Fruit fly (Drosophila melanogaster) whole organism, embryonic: Measurements from ENCODE around the gene CG43339.

Source experiments
- Blimp-1 ChIP-seq: fragments of 200-800 bp; sonication (Bioruptor generic); optimal IDR thresholded peaks from 3 replicates; lab custom pipeline; 2018; ENCODE audit warnings: missing biosample characterization, missing genetic modification characterization, mild to moderate bottlenecking, moderate library complexity, missing genetic modification reagents
- CG11504 ChIP-seq: fragments of 200-800 bp; sonication (Bioruptor generic); optimal IDR thresholded peaks from 3 replicates; lab custom pipeline; 2019; ENCODE audit warnings: missing biosample characterization, mild to moderate bottlenecking, missing genetic modification characterization, moderate library complexity
- CG11695 ChIP-seq: fragments of 200-800 bp; sonication (Bioruptor generic); IDR thresholded peaks from 3 replicates; pipeline ENCODE4 v1.3.6; 2022; ENCODE audit warnings: missing biosample characterization, missing genetic modification characterization
- CG11723 ChIP-seq: fragments of 200-800 bp; sonication (Bioruptor generic); optimal IDR thresholded peaks from 2 replicates; lab custom pipeline; 2017; ENCODE audit warnings: missing biosample characterization, mild to moderate bottlenecking, missing genetic modification characterization
- CG12299 ChIP-seq: fragments of 200-800 bp; sonication (Bioruptor generic); optimal IDR thresholded peaks from 2 replicates; lab custom pipeline; 2018; ENCODE audit warnings: missing biosample characterization, mild to moderate bottlenecking, missing genetic modification characterization
- CG15269 ChIP-seq: fragments of 200-800 bp; sonication (Bioruptor generic); optimal IDR thresholded peaks from 2 replicates; lab custom pipeline; 2018; ENCODE audit warnings: missing biosample characterization, mild to moderate bottlenecking, missing genetic modification characterization, moderate library complexity
- CG15479 ChIP-seq: fragments of 200-800 bp; sonication (Bioruptor generic); optimal IDR thresholded peaks from 3 replicates; lab custom pipeline; 2019; ENCODE audit warnings: missing biosample characterization, mild to moderate bottlenecking, missing genetic modification characterization, moderate library complexity
- CG17361 ChIP-seq: fragments of 200-800 bp; sonication (Bioruptor generic); IDR thresholded peaks from 3 replicates; pipeline ENCODE4 v1.3.6; 2022; ENCODE audit warnings: missing biosample characterization, missing genetic modification characterization
- CG2120 ChIP-seq: fragments of 200-800 bp; sonication (Bioruptor generic); optimal IDR thresholded peaks from 3 replicates; lab custom pipeline; 2016; ENCODE audit warnings: missing biosample characterization, missing genetic modification characterization
- CG2875 ChIP-seq: fragments of 200-800 bp; sonication (Bioruptor generic); optimal IDR thresholded peaks from 2 replicates; lab custom pipeline; 2017; ENCODE audit warnings: missing biosample characterization, mild to moderate bottlenecking, missing genetic modification characterization, missing genetic modification reagents
- CG31365 ChIP-seq: fragments of 200-800 bp; sonication (Bioruptor generic); optimal IDR thresholded peaks from 2 replicates; lab custom pipeline; 2018; ENCODE audit warnings: missing biosample characterization, mild to moderate bottlenecking, missing genetic modification characterization
- CG4854 ChIP-seq: fragments of 200-800 bp; sonication (Bioruptor generic); optimal IDR thresholded peaks from 2 replicates; lab custom pipeline; 2016; ENCODE audit warnings: missing biosample characterization, missing genetic modification characterization, inconsistent platforms
- CG6813 ChIP-seq: fragments of 200-800 bp; sonication (Bioruptor generic); optimal IDR thresholded peaks from 2 replicates; lab custom pipeline; 2017; ENCODE audit warnings: missing biosample characterization, missing genetic modification characterization, mild to moderate bottlenecking, moderate library complexity, missing genetic modification reagents
- CG8924 ChIP-seq: fragments of 200-800 bp; optimal IDR thresholded peaks from 3 replicates; lab custom pipeline; 2019; ENCODE audit warnings: missing biosample characterization, mild to moderate bottlenecking, missing genetic modification characterization, moderate library complexity
- CG9932 ChIP-seq: fragments of 200-800 bp; sonication (Bioruptor generic); IDR thresholded peaks from 2 replicates; pipeline ENCODE4 v1.3.6; 2022; ENCODE audit warnings: missing biosample characterization, missing genetic modification characterization
- Dfd ChIP-seq, 2 experiments: fragments of >200 bp; optimal IDR thresholded peaks; 2 replicates each; lab custom pipeline; 2017; ENCODE audit warnings: missing biosample characterization in 2 of 2, missing genetic modification characterization in 2 of 2
- E2f2 ChIP-seq: fragments of 200-800 bp; sonication (Bioruptor generic); IDR thresholded peaks from 2 replicates; pipeline ENCODE4 v1.3.6; 2022; ENCODE audit warnings: missing biosample characterization, missing genetic modification characterization
- Ets65A ChIP-seq: fragments of 200-800 bp; sonication (Bioruptor generic); peaks from one replicate; lab custom pipeline; 2016; ENCODE audit warnings: missing biosample characterization, missing genetic modification characterization
- Fer1 ChIP-seq: fragments of 200-800 bp; sonication (Bioruptor generic); optimal IDR thresholded peaks from 2 replicates; lab custom pipeline; 2017; ENCODE audit warnings: missing biosample characterization, mild to moderate bottlenecking, missing genetic modification characterization
- Gug ChIP-seq: fragments of 200-800 bp; sonication (Bioruptor generic); IDR thresholded peaks from 4 replicates; pipeline ENCODE4 v1.3.6; 2022; ENCODE audit warnings: missing biosample characterization, missing genetic modification characterization
- HLH4C ChIP-seq: fragments of 200-800 bp; sonication (Bioruptor generic); IDR thresholded peaks from 3 replicates; pipeline ENCODE4 v1.3.6; 2022; ENCODE audit warnings: missing biosample characterization, missing genetic modification characterization; ENCODE audit not compliant: partially characterized antibody
- Hey ChIP-seq: fragments of 200-800 bp; sonication (Bioruptor generic); optimal IDR thresholded peaks from 3 replicates; lab custom pipeline; 2018; ENCODE audit warnings: missing biosample characterization, mild to moderate bottlenecking, missing genetic modification characterization
- Hsf ChIP-seq: fragments of 200-800 bp; sonication (Bioruptor generic); optimal IDR thresholded peaks from 3 replicates; lab custom pipeline; 2016; ENCODE audit warnings: missing biosample characterization, missing genetic modification characterization
- Mad ChIP-seq: fragments of 200-800 bp; sonication (Bioruptor generic); optimal IDR thresholded peaks from 2 replicates; lab custom pipeline; 2016; ENCODE audit warnings: missing biosample characterization, missing genetic modification characterization
- Mrtf ChIP-seq: fragments of 200-800 bp; sonication (Bioruptor generic); IDR thresholded peaks from 3 replicates; pipeline ENCODE4 v1.3.6; 2022; ENCODE audit warnings: missing biosample characterization, missing genetic modification characterization
- Ravus ChIP-seq: fragments of 200-800 bp; sonication (Bioruptor generic); IDR thresholded peaks from 2 replicates; pipeline ENCODE4 v1.3.6; 2022; ENCODE audit warnings: missing biosample characterization, missing genetic modification characterization
- Sry-δ ChIP-seq: fragments of 200-800 bp; sonication (Bioruptor generic); optimal IDR thresholded peaks from 2 replicates; lab custom pipeline; 2016; ENCODE audit warnings: missing biosample characterization, missing genetic modification characterization
- Trl ChIP-seq, 3 experiments: fragments of >200 bp in 2 of 3; fragments of 200-800 bp in 1 of 3; sonication (Bioruptor generic) in 1 of 3; optimal IDR thresholded peaks; 2 replicates in 1 of 3; 3 replicates in 2 of 3; lab custom pipeline; 2016 to 2017; ENCODE audit warnings: missing biosample characterization in 1 of 3, missing genetic modification characterization in 1 of 3
- Xrp1 ChIP-seq: fragments of 200-800 bp; sonication (Bioruptor generic); IDR thresholded peaks from 2 replicates; pipeline ENCODE4 v1.3.6; 2022; ENCODE audit warnings: missing biosample characterization, missing genetic modification characterization
- bab2 ChIP-seq: fragments of 200-800 bp; sonication (Bioruptor generic); optimal IDR thresholded peaks from 2 replicates; lab custom pipeline; 2016; ENCODE audit warnings: missing biosample characterization, missing genetic modification characterization
- bbx ChIP-seq: fragments of 200-800 bp; sonication (Bioruptor generic); IDR thresholded peaks from 2 replicates; pipeline ENCODE4 v1.3.6; 2022; ENCODE audit warnings: missing biosample characterization, missing genetic modification characterization; ENCODE audit not compliant: partially characterized antibody
- bcd ChIP-seq: fragments of 200-800 bp; sonication (Bioruptor generic); optimal IDR thresholded peaks from 2 replicates; lab custom pipeline; 2017; ENCODE audit warnings: missing biosample characterization, mild to moderate bottlenecking, missing genetic modification characterization
- chinmo ChIP-seq: fragments of 200-800 bp; sonication (Bioruptor generic); IDR thresholded peaks from 4 replicates; pipeline ENCODE4 v1.3.6; 2022; ENCODE audit warnings: missing biosample characterization, missing genetic modification characterization; ENCODE audit not compliant: partially characterized antibody
- dan ChIP-seq: fragments of 200-800 bp; sonication (Bioruptor generic); IDR thresholded peaks from 2 replicates; pipeline ENCODE4 v1.3.6; 2022; ENCODE audit warnings: missing biosample characterization, missing genetic modification characterization
- eve ChIP-seq, 2 experiments: fragments of >200 bp; optimal IDR thresholded peaks; 2 replicates each; lab custom pipeline; 2017; ENCODE audit warnings: missing biosample characterization in 2 of 2, missing genetic modification characterization in 2 of 2
- gro ChIP-seq: fragments of 200-800 bp; sonication (Bioruptor generic); optimal IDR thresholded peaks from 2 replicates; lab custom pipeline; 2016; ENCODE audit warnings: missing biosample characterization, missing genetic modification characterization
- hkb ChIP-seq, 2 experiments: fragments of 200-800 bp in 1 of 2; fragments of >200 bp in 1 of 2; sonication (Bioruptor generic) in 1 of 2; IDR thresholded peaks in 1 of 2; optimal IDR thresholded peaks in 1 of 2; 2 replicates each; pipeline versions ENCODE4 v1.3.6 to Lab custom; 2017 to 2022; ENCODE audit warnings: missing biosample characterization in 1 of 2, missing genetic modification characterization in 1 of 2
- jing ChIP-seq: fragments of 200-800 bp; sonication (Bioruptor generic); optimal IDR thresholded peaks from 2 replicates; lab custom pipeline; 2018; ENCODE audit warnings: missing biosample characterization, mild to moderate bottlenecking, missing genetic modification characterization
- kay ChIP-seq: fragments of 200-800 bp; sonication (Bioruptor generic); optimal IDR thresholded peaks from 2 replicates; lab custom pipeline; 2016; ENCODE audit warnings: missing biosample characterization, missing genetic modification characterization
- lab ChIP-seq: fragments of 200-800 bp; sonication (Bioruptor generic); optimal IDR thresholded peaks from 3 replicates; lab custom pipeline; 2017; ENCODE audit warnings: missing biosample characterization, missing genetic modification characterization, mild to moderate bottlenecking, moderate library complexity, missing genetic modification reagents
- nerfin-1 ChIP-seq: fragments of 200-800 bp; sonication (Bioruptor generic); optimal IDR thresholded peaks from 3 replicates; lab custom pipeline; 2019; ENCODE audit warnings: missing biosample characterization, mild to moderate bottlenecking, missing genetic modification characterization, moderate library complexity
- onecut ChIP-seq: fragments of 200-800 bp; sonication (Bioruptor generic); IDR thresholded peaks from 2 replicates; pipeline ENCODE4 v1.3.6; 2022; ENCODE audit warnings: missing biosample characterization, missing genetic modification characterization
- pum ChIP-seq: fragments of 200-800 bp; sonication (Bioruptor generic); optimal IDR thresholded peaks from 2 replicates; lab custom pipeline; 2016; ENCODE audit warnings: missing biosample characterization, missing genetic modification characterization
- scrt ChIP-seq: fragments of 200-800 bp; sonication (Bioruptor generic); optimal IDR thresholded peaks from 2 replicates; lab custom pipeline; 2018; ENCODE audit warnings: missing biosample characterization, mild to moderate bottlenecking, missing genetic modification characterization, moderate library complexity
- sim ChIP-seq: fragments of 200-800 bp; sonication (Bioruptor generic); IDR thresholded peaks from 2 replicates; pipeline ENCODE4 v1.3.6; 2022; ENCODE audit warnings: missing biosample characterization, missing genetic modification characterization
- sisA ChIP-seq: fragments of 200-800 bp; sonication (Bioruptor generic); IDR thresholded peaks from 2 replicates; pipeline ENCODE4 v1.3.6; 2022; ENCODE audit warnings: missing biosample characterization, missing genetic modification characterization
- tna ChIP-seq: fragments of 200-800 bp; sonication (Bioruptor generic); IDR thresholded peaks from 2 replicates; pipeline ENCODE4 v1.3.6; 2022; ENCODE audit warnings: missing biosample characterization, missing genetic modification characterization; ENCODE audit not compliant: partially characterized antibody
- z ChIP-seq: fragments of 200-800 bp; sonication (Bioruptor generic); IDR thresholded peaks from 3 replicates; pipeline ENCODE4 v1.3.6; 2022; ENCODE audit warnings: missing biosample characterization, missing genetic modification characterization
- zfh1 ChIP-seq: fragments of 200-800 bp; sonication (Bioruptor generic); IDR thresholded peaks from 3 replicates; pipeline ENCODE4 v1.3.6; 2022; ENCODE audit warnings: missing biosample characterization, missing genetic modification characterization

The CG43339 gene

DNA sequence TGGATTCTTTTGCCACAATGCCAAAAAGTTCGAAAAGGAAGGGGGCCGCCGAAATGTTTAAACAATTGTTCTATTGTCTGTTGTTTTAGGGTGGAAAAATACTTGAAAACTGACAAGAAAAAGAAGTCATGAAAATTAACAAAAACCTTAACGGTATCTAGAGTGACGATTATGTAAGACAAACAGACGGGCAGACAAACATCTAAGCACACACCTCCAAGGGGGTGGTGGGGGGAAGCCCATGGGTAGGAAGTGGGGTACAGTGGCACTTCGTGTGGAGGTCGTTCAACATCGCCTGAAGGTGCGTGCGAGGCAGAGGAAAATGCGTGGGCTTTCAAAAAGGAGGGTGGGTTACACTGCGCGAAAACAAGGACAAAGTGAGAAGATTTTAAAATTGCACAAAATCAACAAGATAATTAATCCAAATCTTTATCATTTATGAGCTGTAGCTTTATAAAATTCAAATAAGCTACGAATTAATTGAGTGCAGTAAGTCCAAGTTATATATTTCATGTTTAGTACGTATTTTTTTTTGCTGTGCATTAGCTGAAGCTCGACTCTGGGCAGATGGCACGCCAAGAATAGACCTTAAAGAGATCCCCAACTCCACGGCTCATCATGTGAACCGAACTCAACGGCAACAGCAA lies 44.4 kb upstream of the CG43339 start (continued):
- TF ChIP-seq CG6813: peak; percentile 51
- TF ChIP-seq Blimp-1 (GFP tag; lab: Kevin White, UChicago): peak; percentile 0
- TF ChIP-seq Dfd (GFP tag; optimal IDR thresholded peaks at IDR 0.05; lab: Kevin White, UChicago): no peak
- no peak for TF ChIP-seq CG9932 (GFP tag; lab: Robert Waterston, UW)
- no peak for TF ChIP-seq Ravus (GFP tag; lab: Robert Waterston, UW)
- no peak for TF ChIP-seq kay (GFP tag; lab: Kevin White, UChicago)
- no peak for TF ChIP-seq pum (GFP tag; lab: Kevin White, UChicago)
- TF ChIP-seq eve (GFP tag; optimal IDR thresholded peaks at IDR 0.05; lab: Kevin White, UChicago): no peak
- TF ChIP-seq CG11504 (tag; lab: Kevin White, UChicago): peak; percentile 20
- no peak for TF ChIP-seq Hey
- no peak for TF ChIP-seq Hsf
- TF ChIP-seq Gug (GFP tag; lab: Robert Waterston, UW): no peak
- peak; percentile 39; the same call in 1 of the 2 replicates for TF ChIP-seq Xrp1
- no peak for TF ChIP-seq Trl (optimal IDR thresholded peaks at IDR 0.05; lab: Kevin White, UChicago)
- no peak for TF ChIP-seq Trl (GFP tag; optimal IDR thresholded peaks at IDR 0.05; lab: Kevin White, UChicago)
- TF ChIP-seq CG15269: no peak
- TF ChIP-seq Fer1: no peak
- TF ChIP-seq nerfin-1 (tag; lab: Kevin White, UChicago): no peak
- TF ChIP-seq E2f2: 0 out of 2 replicates have a peak, but pooled peaks have one; percentile 10
- TF ChIP-seq CG8924 (tag; lab: Kevin White, UChicago): peak; percentile 28
- TF ChIP-seq zfh1: no peak
- TF ChIP-seq sisA (GFP tag; lab: Robert Waterston, UW): peak; percentile 30
- TF ChIP-seq Sry-δ (GFP tag; lab: Kevin White, UChicago): no peak
- TF ChIP-seq CG17361: no peak
- TF ChIP-seq lab (GFP tag; lab: Kevin White, UChicago): peak; percentile 54
- TF ChIP-seq CG31365 (tag; lab: Kevin White, UChicago): no peak
- TF ChIP-seq Mad (GFP tag; lab: Kevin White, UChicago): no peak
- TF ChIP-seq CG11695: 0 out of 3 replicates have a peak, but pooled peaks have one; percentile 31
- TF ChIP-seq scrt: no peak
- no peak for TF ChIP-seq hkb (optimal IDR thresholded peaks at IDR 0.05; lab: Kevin White, UChicago)
- 0 out of 2 replicates have a peak, but pooled peaks have one; percentile 9 for TF ChIP-seq hkb (GFP tag; IDR thresholded peaks at IDR 0.05; lab: Robert Waterston, UW)
- no peak for TF ChIP-seq tna
- no peak for TF ChIP-seq CG4854
- TF ChIP-seq CG15479 (GFP tag; lab: Kevin White, UChicago): no peak
- TF ChIP-seq chinmo: no peak
- TF ChIP-seq bcd (GFP tag; lab: Kevin White, UChicago): peak; percentile 25
- TF ChIP-seq bab2 (GFP tag; lab: Kevin White, UChicago): no peak
- TF ChIP-seq HLH4C (GFP tag; lab: Robert Waterston, UW): no peak
- no peak for TF ChIP-seq Mrtf (GFP tag; lab: Robert Waterston, UW)
- no peak for TF ChIP-seq dan (GFP tag; lab: Robert Waterston, UW)
- TF ChIP-seq sim (GFP tag; lab: Robert Waterston, UW): no peak
- TF ChIP-seq gro (GFP tag; lab: Kevin White, UChicago): no peak
- TF ChIP-seq CG11723 (GFP tag; lab: Kevin White, UChicago): peak; percentile 6
- TF ChIP-seq Ets65A (GFP tag; lab: Kevin White, UChicago): peak; percentile 87
- TF ChIP-seq z: no peak
- TF ChIP-seq onecut: 0 out of 2 replicates have a peak, but pooled peaks have one; percentile 12
- TF ChIP-seq CG2875 (GFP tag; lab: Kevin White, UChicago): peak; percentile 45
- TF ChIP-seq bbx (GFP tag; lab: Robert Waterston, UW): no peak
- no peak for TF ChIP-seq CG2120 (GFP tag; lab: Kevin White, UChicago)
- peak; percentile 19 for TF ChIP-seq jing (GFP tag; lab: Kevin White, UChicago)
- no peak for TF ChIP-seq CG12299 (tag; lab: Kevin White, UChicago)
